Worm (Caenorhabditis elegans): ENCODE data around the gene Y69E1A.3.

Y69E1A.3 gene

ce11 chrIV:10935853-10936491 is 16.1 kb upstream of the Y69E1A.3 start, which contains the start of gene lgg-2 (continued):
- TF ChIP-seq nhr-48 (tag; optimal IDR thresholded peaks at IDR 0.05) (peak; percentile 98), nhr-76 (tag; optimal IDR thresholded peaks at IDR 0.05) (peak; percentile 22), dmd-9 (GFP tag; IDR thresholded peaks at IDR 0.05) (no peak), hlh-30 (tag; optimal IDR thresholded peaks at IDR 0.05; ENCODE audit: insufficient read depth) (peak; percentile 100), tra-1 (GFP tag; IDR thresholded peaks at IDR 0.05) (peak; percentile 92), F10B5.3 (tag; optimal IDR thresholded peaks at IDR 0.05) (peak; percentile 6), lir-3 (tag; optimal IDR thresholded peaks at IDR 0.05) (no peak), tag-97 (GFP tag; IDR thresholded peaks at IDR 0.05) (no peak), dve-1 (tag; optimal IDR thresholded peaks at IDR 0.05; ENCODE audit: insufficient read depth) (peak; percentile 97), unc-62 (GFP tag; optimal IDR thresholded peaks at IDR 0.05 in 1 of 2) (peak in 1 of 2 experiments; percentile 99), unc-62 (tag; optimal IDR thresholded peaks at IDR 0.05) (peak; percentile 67), T20F7.1 (GFP tag; optimal IDR thresholded peaks at IDR 0.05) (peak; percentile 83), saeg-2 (GFP tag; IDR thresholded peaks at IDR 0.05) (peak; percentile 89), daf-12 (tag; optimal IDR thresholded peaks at IDR 0.05) (no peak), unc-39 (tag; optimal IDR thresholded peaks at IDR 0.05) (no peak), ama-1 (optimal IDR thresholded peaks at IDR 0.05) (peak; percentile 19), gei-8 (GFP tag; optimal IDR thresholded peaks at IDR 0.05) (peak; percentile 75), daf-16 (GFP tag; optimal IDR thresholded peaks at IDR 0.05) (peak; percentile 63 to 70), daf-16 (tag; optimal IDR thresholded peaks at IDR 0.05) (peak; percentile 93), cey-2 (tag; optimal IDR thresholded peaks at IDR 0.05; ENCODE audit: borderline replicate concordance, insufficient read depth) (peak; percentile 63), mes-2 (tag; optimal IDR thresholded peaks at IDR 0.05; ENCODE audit: poor library complexity, severe bottlenecking) (peak; percentile 86), nhr-102 (tag; optimal IDR thresholded peaks at IDR 0.05) (peak; percentile 92), nhr-111 (GFP tag; optimal IDR thresholded peaks at IDR 0.05) (no peak), lin-29 (GFP tag; IDR thresholded peaks at IDR 0.05) (peak; percentile 54; the same call in 1 of the 2 replicates), F44E2.7 (GFP tag; IDR thresholded peaks at IDR 0.05) (no peak), ceh-32 (tag; optimal IDR thresholded peaks at IDR 0.05; ENCODE audit: poor library complexity) (peak; percentile 4), Y75B8A.6 (GFP tag; IDR thresholded peaks at IDR 0.05) (no peak), nhr-41 (GFP tag; IDR thresholded peaks at IDR 0.05) (peak; percentile 84), mdl-1 (tag; optimal IDR thresholded peaks at IDR 0.05) (peak; percentile 69 to 96), nhr-10 (tag; optimal IDR thresholded peaks at IDR 0.05) (peak; percentile 80), mep-1 (tag; optimal IDR thresholded peaks at IDR 0.05) (peak; percentile 97), aha-1 (tag) (peak; percentile 100), jun-1 (tag; optimal IDR thresholded peaks at IDR 0.05) (peak; percentile 91), ZK337.2 (GFP tag; IDR thresholded peaks at IDR 0.05) (no peak), lin-39 (tag; optimal IDR thresholded peaks at IDR 0.05) (peak; percentile 1), pha-4 (GFP tag; IDR thresholded peaks at IDR 0.05) (peak; percentile 78), pha-4 (tag; optimal IDR thresholded peaks at IDR 0.05) (peak; percentile 98), egl-27 (tag; optimal IDR thresholded peaks at IDR 0.05) (no peak), mxl-3 (GFP tag; optimal IDR thresholded peaks at IDR 0.05) (peak; percentile 84), spr-3 (GFP tag; optimal IDR thresholded peaks at IDR 0.05) (no peak), aly-2 (tag; optimal IDR thresholded peaks at IDR 0.05) (no peak), skn-1 (tag; optimal IDR thresholded peaks at IDR 0.05) (no peak), daf-8 (GFP tag; IDR thresholded peaks at IDR 0.05) (no peak), nhr-25 (tag; optimal IDR thresholded peaks at IDR 0.05; ENCODE audit: borderline replicate concordance, insufficient read depth) (peak; percentile 86), unc-130 (GFP tag; optimal IDR thresholded peaks at IDR 0.05) (no peak), nhr-237 (tag; optimal IDR thresholded peaks at IDR 0.05) (no peak), ceh-20 (GFP tag; IDR thresholded peaks at IDR 0.05) (peak; percentile 87), pqm-1 (tag; optimal IDR thresholded peaks at IDR 0.05) (peak; percentile 74), Y105C5A.15 (GFP tag; IDR thresholded peaks at IDR 0.05) (peak; percentile 58; the same call in 1 of the 2 replicates), F49E8.2 (tag; optimal IDR thresholded peaks at IDR 0.05; ENCODE audit: borderline replicate concordance) (no peak)

Data from whole organism, L4 larva.